Fruit fly (Drosophila melanogaster): ENCODE results near the gene Flacc.

Gene Flacc

dm6 chrX:18923531-18923930 lies 30.1 kb upstream of the Flacc start (continued):
- TF ChIP-seq CG12659 (GFP tag; optimal IDR thresholded peaks at IDR 0.05) (peak; percentile 14), CG11723 (GFP tag; optimal IDR thresholded peaks at IDR 0.05) (no peak), CG3726 (GFP tag; IDR thresholded peaks at IDR 0.05) (peak; percentile 74; the same call in 2 of the 3 replicates), twi (tag; optimal IDR thresholded peaks at IDR 0.05) (peak; percentile 20), seq (GFP tag; IDR thresholded peaks at IDR 0.05) (peak; percentile 43; the same call in 1 of the 2 replicates), dimm (GFP tag; IDR thresholded peaks at IDR 0.05) (no peak), repo (GFP tag; optimal IDR thresholded peaks at IDR 0.05) (peak; percentile 33), phol (tag; optimal IDR thresholded peaks at IDR 0.05) (peak; percentile 62), CG18619 (GFP tag; optimal IDR thresholded peaks at IDR 0.05) (peak; percentile 14), tap (tag; optimal IDR thresholded peaks at IDR 0.05) (peak; percentile 33), CG7357 (GFP tag; IDR thresholded peaks at IDR 0.05) (peak; percentile 49; the same call in 1 of the 3 replicates), CG10147 (GFP tag; optimal IDR thresholded peaks at IDR 0.05) (no peak)

dm6 chrX:18920642-18921355 lies 27.4 kb upstream of the Flacc start:
- no peak for TF ChIP-seq HLH54F (GFP tag; optimal IDR thresholded peaks at IDR 0.05)
- no peak for TF ChIP-seq p53 (GFP tag; optimal IDR thresholded peaks at IDR 0.05)
- TF ChIP-seq CG4854 (GFP tag; optimal IDR thresholded peaks at IDR 0.05), result no peak
- TF ChIP-seq gem (tag; optimal IDR thresholded peaks at IDR 0.05), result peak; percentile 73
- no peak for TF ChIP-seq MESR4 (GFP tag; optimal IDR thresholded peaks at IDR 0.05)
- TF ChIP-seq Sry-δ (GFP tag; optimal IDR thresholded peaks at IDR 0.05), result no peak
- TF ChIP-seq CG7963 (GFP tag; IDR thresholded peaks at IDR 0.05; ENCODE audit: partially characterized antibody), result no peak
- no peak for TF ChIP-seq cwo (GFP tag; optimal IDR thresholded peaks at IDR 0.05)
- TF ChIP-seq CG16863 (GFP tag; optimal IDR thresholded peaks at IDR 0.05), result peak; percentile 36
- no peak for TF ChIP-seq CG3847 (GFP tag; IDR thresholded peaks at IDR 0.05)
- TF ChIP-seq CG7271 (tag; optimal IDR thresholded peaks at IDR 0.05), result no peak
- no peak for TF ChIP-seq CG13123 (GFP tag; optimal IDR thresholded peaks at IDR 0.05)
- no peak for TF ChIP-seq Dbx (GFP tag; IDR thresholded peaks at IDR 0.05)
- TF ChIP-seq twi (tag; optimal IDR thresholded peaks at IDR 0.05), result peak; percentile 17
- no peak for TF ChIP-seq CG31365 (tag; optimal IDR thresholded peaks at IDR 0.05)
- no peak for TF ChIP-seq CG11093 (GFP tag; IDR thresholded peaks at IDR 0.05)
- TF ChIP-seq Nf-YA (GFP tag; IDR thresholded peaks at IDR 0.05), result no peak
- TF ChIP-seq CG13287 (GFP tag; IDR thresholded peaks at IDR 0.05; ENCODE audit: partially characterized antibody), result no peak
- TF ChIP-seq Jarid2 (GFP tag; optimal IDR thresholded peaks at IDR 0.05), result peak; percentile 9
- no peak for TF ChIP-seq CG15011 (GFP tag; optimal IDR thresholded peaks at IDR 0.05)
- no peak for TF ChIP-seq CG6791 (GFP tag; IDR thresholded peaks at IDR 0.05; ENCODE audit: partially characterized antibody)
- no peak for TF ChIP-seq CG32532 (GFP tag; IDR thresholded peaks at IDR 0.05)
- TF ChIP-seq Hsf (GFP tag; optimal IDR thresholded peaks at IDR 0.05), result peak; percentile 33
- no peak for TF ChIP-seq CG34224 (GFP tag; IDR thresholded peaks at IDR 0.05; ENCODE audit: partially characterized antibody)
- no peak for TF ChIP-seq onecut (GFP tag; IDR thresholded peaks at IDR 0.05)
- TF ChIP-seq Camta (GFP tag; optimal IDR thresholded peaks at IDR 0.05), result peak; percentile 33
- no peak for TF ChIP-seq ken (GFP tag; IDR thresholded peaks at IDR 0.05)
- TF ChIP-seq CG1602 (GFP tag; optimal IDR thresholded peaks at IDR 0.05), result peak; percentile 7
- TF ChIP-seq CG10565 (GFP tag; optimal IDR thresholded peaks at IDR 0.05), result no peak
- TF ChIP-seq CG12391 (tag; optimal IDR thresholded peaks at IDR 0.05), result peak; percentile 60
- no peak for TF ChIP-seq CG12299 (tag; optimal IDR thresholded peaks at IDR 0.05)
- TF ChIP-seq wdn (GFP tag; IDR thresholded peaks at IDR 0.05), result no peak
- TF ChIP-seq Dll (GFP tag; IDR thresholded peaks at IDR 0.05; ENCODE audit: partially characterized antibody), result no peak
- TF ChIP-seq maf-S (GFP tag; optimal IDR thresholded peaks at IDR 0.05), result no peak
- peak; percentile 37 for TF ChIP-seq CG10366 (GFP tag; IDR thresholded peaks at IDR 0.05)
- TF ChIP-seq amos (GFP tag; IDR thresholded peaks at IDR 0.05; ENCODE audit: partially characterized antibody), result no peak
- no peak for TF ChIP-seq CG10543 (GFP tag; optimal IDR thresholded peaks at IDR 0.05)
- peak; percentile 8 for TF ChIP-seq CG8944 (GFP tag; optimal IDR thresholded peaks at IDR 0.05)
